In genomic region chrIII:3681351-3681938, ce11 we compare ENCODE assay signal across 7 worm cellular contexts.
A peak's percentile ranks its signal among the peaks of the same experiment; 100 is the strongest.
TF ChIP-seq lines count a peak whose summit lies in the region.

No protein-coding gene starts in this region.

TF ChIP-seq in whole organism, L1 larva, 84 proteins besides CTCF, POLR2A, EP300 and RAD21 (continues in another document):
- TF ChIP-seq blmp-1 (tag; optimal IDR thresholded peaks at IDR 0.05; lab: Kevin White, UChicago) (peak; percentile 93), dsc-1 (tag; optimal IDR thresholded peaks at IDR 0.05; lab: Kevin White, UChicago) (peak; percentile 24), unc-86 (tag; optimal IDR thresholded peaks at IDR 0.05; lab: Kevin White, UChicago) (no peak), lin-14 (GFP tag; optimal IDR thresholded peaks at IDR 0.05; lab: Kevin White, UChicago) (peak; percentile 51), tlp-1 (tag; optimal IDR thresholded peaks at IDR 0.05; lab: Kevin White, UChicago) (no peak), egl-13 (tag; optimal IDR thresholded peaks at IDR 0.05; lab: Kevin White, UChicago) (peak; percentile 31), C04F5.9 (tag; optimal IDR thresholded peaks at IDR 0.05; lab: Kevin White, UChicago) (no peak), aly-2 (tag; optimal IDR thresholded peaks at IDR 0.05; lab: Kevin White, UChicago) (no peak), ama-1 (optimal IDR thresholded peaks at IDR 0.05; lab: Kevin White, UChicago) (no peak), mef-2 (tag; optimal IDR thresholded peaks at IDR 0.05; lab: Kevin White, UChicago) (no peak), nhr-47 (tag; optimal IDR thresholded peaks at IDR 0.05; lab: Kevin White, UChicago) (peak; percentile 16), hlh-4 (tag; optimal IDR thresholded peaks at IDR 0.05; lab: Kevin White, UChicago) (no peak), swsn-7 (tag; optimal IDR thresholded peaks at IDR 0.05; lab: Kevin White, UChicago) (peak; percentile 4)

TF ChIP-seq in whole organism, L2 larva, 48 proteins besides CTCF, POLR2A, EP300 and RAD21:
- TF ChIP-seq peb-1 (tag; optimal IDR thresholded peaks at IDR 0.05; lab: Kevin White, UChicago): no peak
- TF ChIP-seq nhr-25 (tag; optimal IDR thresholded peaks at IDR 0.05; lab: Kevin White, UChicago): peak; percentile 6
- TF ChIP-seq blmp-1 (tag; optimal IDR thresholded peaks at IDR 0.05; lab: Kevin White, UChicago; ENCODE audit: insufficient read depth): peak; percentile 20
- peak; percentile 21 for TF ChIP-seq sma-9 (GFP tag; optimal IDR thresholded peaks at IDR 0.05; lab: Kevin White, UChicago)
- no peak for TF ChIP-seq sma-9 (tag; optimal IDR thresholded peaks at IDR 0.05; lab: Kevin White, UChicago)

TF ChIP-seq in whole organism, L3 larva, 47 proteins besides CTCF, POLR2A, EP300 and RAD21 (continues in another document):
- TF ChIP-seq hmg-11 (tag; optimal IDR thresholded peaks at IDR 0.05; lab: Kevin White, UChicago) (peak; percentile 29), tbx-2 (tag; optimal IDR thresholded peaks at IDR 0.05; lab: Kevin White, UChicago) (no peak), ceh-16 (tag; optimal IDR thresholded peaks at IDR 0.05; lab: Kevin White, UChicago) (no peak), lin-39 (tag; optimal IDR thresholded peaks at IDR 0.05; lab: Kevin White, UChicago) (no peak), fkh-2 (tag; optimal IDR thresholded peaks at IDR 0.05; lab: Kevin White, UChicago) (no peak), ztf-4 (tag; optimal IDR thresholded peaks at IDR 0.05; lab: Kevin White, UChicago) (no peak), nfya-1 (tag; optimal IDR thresholded peaks at IDR 0.05; lab: Kevin White, UChicago; ENCODE audit: insufficient read depth) (peak; percentile 32), ama-1 (optimal IDR thresholded peaks at IDR 0.05; lab: Kevin White, UChicago) (no peak), lin-15B (tag; optimal IDR thresholded peaks at IDR 0.05; lab: Kevin White, UChicago) (no peak), egl-27 (tag; optimal IDR thresholded peaks at IDR 0.05; lab: Kevin White, UChicago) (no peak), eor-1 (tag; optimal IDR thresholded peaks at IDR 0.05; lab: Kevin White, UChicago) (no peak), pha-4 (tag; optimal IDR thresholded peaks at IDR 0.05; lab: Kevin White, UChicago) (no peak), ceh-82 (tag; optimal IDR thresholded peaks at IDR 0.05; lab: Kevin White, UChicago) (no peak), nhr-43 (tag; optimal IDR thresholded peaks at IDR 0.05; lab: Kevin White, UChicago; ENCODE audit: poor library complexity, severe bottlenecking) (no peak), daf-12 (tag; optimal IDR thresholded peaks at IDR 0.05; lab: Kevin White, UChicago) (no peak), elt-3 (tag; optimal IDR thresholded peaks at IDR 0.05; lab: Kevin White, UChicago) (no peak)

TF ChIP-seq in whole organism, L4 larva, 104 proteins besides CTCF, POLR2A, EP300 and RAD21:
- TF ChIP-seq aha-1 (tag; lab: Kevin White, UChicago): peak; percentile 48
- no peak for TF ChIP-seq madf-9 (GFP tag; conservative IDR thresholded peaks at IDR 0.05; lab: Robert Waterston, UW)
- TF ChIP-seq dmd-9 (GFP tag; IDR thresholded peaks at IDR 0.05; lab: Robert Waterston, UW): no peak
- no peak for TF ChIP-seq daf-12 (tag; optimal IDR thresholded peaks at IDR 0.05; lab: Kevin White, UChicago)
- no peak for TF ChIP-seq lsy-2 (tag; optimal IDR thresholded peaks at IDR 0.05; lab: Kevin White, UChicago)
- peak in 1 of 2 experiments; percentile 8 for TF ChIP-seq unc-62 (GFP tag; optimal IDR thresholded peaks at IDR 0.05 in 1 of 2; lab: Kevin White, UChicago)
- TF ChIP-seq unc-62 (tag; optimal IDR thresholded peaks at IDR 0.05; lab: Kevin White, UChicago): no peak
- peak; percentile 31 for TF ChIP-seq rbr-2 (tag; optimal IDR thresholded peaks at IDR 0.05; lab: Kevin White, UChicago)
- no peak for TF ChIP-seq ztf-7 (tag; optimal IDR thresholded peaks at IDR 0.05; lab: Kevin White, UChicago)
- no peak for TF ChIP-seq lin-13 (GFP tag; optimal IDR thresholded peaks at IDR 0.05; lab: Kevin White, UChicago)
- TF ChIP-seq mep-1 (tag; optimal IDR thresholded peaks at IDR 0.05; lab: Kevin White, UChicago): peak; percentile 17
TF ChIP-seq in whole organism, L4 larva: peak in this region for 4.

TF ChIP-seq in whole organism, late embryonic, 69 proteins besides CTCF, POLR2A, EP300 and RAD21:
- TF ChIP-seq pax-1 (tag; optimal IDR thresholded peaks at IDR 0.05; lab: Kevin White, UChicago) (no peak), ceh-31 (tag; optimal IDR thresholded peaks at IDR 0.05; lab: Kevin White, UChicago) (peak; percentile 10), pha-2 (tag; optimal IDR thresholded peaks at IDR 0.05; lab: Kevin White, UChicago) (no peak)
TF ChIP-seq in whole organism, late embryonic: peak in this region for 1.

TF ChIP-seq in whole organism, mixed stage, embryonic, 35 proteins besides CTCF, POLR2A, EP300 and RAD21:
- TF ChIP-seq pha-4 (tag; optimal IDR thresholded peaks at IDR 0.05; lab: Kevin White, UChicago) (no peak), ces-1 (GFP tag; optimal IDR thresholded peaks at IDR 0.05; lab: Kevin White, UChicago) (peak; percentile 55), mab-5 (tag; optimal IDR thresholded peaks at IDR 0.05; lab: Kevin White, UChicago) (no peak), ceh-83 (GFP tag; optimal IDR thresholded peaks at IDR 0.05; lab: Kevin White, UChicago) (no peak), drap-1 (GFP tag; optimal IDR thresholded peaks at IDR 0.05; lab: Kevin White, UChicago) (no peak), mls-2 (tag; optimal IDR thresholded peaks at IDR 0.05; lab: Kevin White, UChicago) (peak; percentile 26), nhr-237 (tag; optimal IDR thresholded peaks at IDR 0.05; lab: Kevin White, UChicago) (no peak), nhr-76 (tag; optimal IDR thresholded peaks at IDR 0.05; lab: Kevin White, UChicago) (no peak), blmp-1 (tag; optimal IDR thresholded peaks at IDR 0.05; lab: Kevin White, UChicago) (peak; percentile 86), elt-3 (tag; optimal IDR thresholded peaks at IDR 0.05; lab: Kevin White, UChicago) (no peak), hlh-1 (tag; optimal IDR thresholded peaks at IDR 0.05; lab: Kevin White, UChicago) (no peak), ham-2 (GFP tag; optimal IDR thresholded peaks at IDR 0.05; lab: Kevin White, UChicago) (no peak), nhr-2 (tag; optimal IDR thresholded peaks at IDR 0.05; lab: Kevin White, UChicago) (no peak), unc-62 (GFP tag; optimal IDR thresholded peaks at IDR 0.05; lab: Kevin White, UChicago) (no peak)

TF ChIP-seq in whole organism, young adult, 124 proteins besides CTCF, POLR2A, EP300 and RAD21:
- TF ChIP-seq lin-40 (tag; optimal IDR thresholded peaks at IDR 0.05; lab: Kevin White, UChicago) (peak; percentile 2), ccch-3 (GFP tag; optimal IDR thresholded peaks at IDR 0.05; lab: Kevin White, UChicago) (no peak), let-526 (GFP tag; IDR thresholded peaks at IDR 0.05; lab: Robert Waterston, UW) (no peak), hmg-1.2 (GFP tag; IDR thresholded peaks at IDR 0.05; lab: Robert Waterston, UW) (peak; percentile 81)
